Fruit fly (Drosophila melanogaster) Kc167 (cell line): ENCODE results near the gene CG14277.

Experiments used
- Myc ChIP-seq: fragments of >200 bp; optimal IDR thresholded peaks from 2 replicates; lab custom pipeline; 2017; ENCODE audit warnings: missing external identifiers
- Sin3A ChIP-seq: fragments of >200 bp; optimal IDR thresholded peaks from 2 replicates; lab custom pipeline; 2018; ENCODE audit warnings: missing external identifiers
- h ChIP-seq: fragments of >200 bp; optimal IDR thresholded peaks from 3 replicates; lab custom pipeline; 2018; ENCODE audit warnings: missing external identifiers
- insv ChIP-seq: fragments of >200 bp; optimal IDR thresholded peaks from 3 replicates; lab custom pipeline; 2018; ENCODE audit warnings: missing external identifiers
- psq ChIP-seq: fragments of >200 bp; optimal IDR thresholded peaks from 2 replicates; lab custom pipeline; 2017; ENCODE audit warnings: missing external identifiers
- ttk ChIP-seq: sonication (Bioruptor generic); optimal IDR thresholded peaks from 2 replicates; lab custom pipeline; 2017; ENCODE audit warnings: missing external identifiers

CG14277 gene

DNA sequence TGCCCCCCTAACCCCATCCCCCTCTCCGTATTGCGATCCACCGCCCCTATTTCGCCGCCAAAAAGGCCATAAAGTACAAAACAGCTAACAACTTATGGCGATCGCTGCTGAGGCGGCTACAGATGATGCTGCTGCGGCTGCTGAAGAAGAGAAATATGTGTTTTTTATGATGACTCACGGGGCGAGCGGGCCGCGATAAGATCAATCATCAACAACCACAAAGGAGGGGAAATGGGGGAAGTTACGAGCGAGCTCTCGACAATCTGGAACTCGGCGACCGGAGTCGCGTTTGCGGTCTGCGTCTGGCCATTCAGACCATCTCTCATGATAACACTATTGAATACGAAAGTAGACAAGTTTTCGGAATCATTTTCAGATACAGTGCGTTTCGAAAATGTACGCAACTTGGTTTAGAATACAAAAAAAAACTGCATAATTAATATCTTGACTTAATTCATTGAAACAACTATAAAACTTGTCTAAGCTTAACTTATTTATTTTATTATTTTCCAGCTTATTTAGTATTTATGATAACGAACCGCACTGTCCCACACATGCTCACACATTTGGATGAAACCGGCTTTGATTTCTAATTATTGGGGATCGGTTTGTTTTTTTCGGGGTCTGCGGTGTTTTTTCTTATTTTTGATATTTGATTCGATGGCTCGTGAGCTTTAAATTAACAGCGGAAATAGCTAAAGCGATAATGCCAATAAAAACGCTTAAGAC, 50.0 kb downstream of the CG14277 start:
- TF ChIP-seq ttk (lab: Kevin White, UChicago): no peak
- TF ChIP-seq insv (lab: Kevin White, UChicago): no peak
- TF ChIP-seq h (lab: Kevin White, UChicago): no peak
- TF ChIP-seq psq: no peak
- TF ChIP-seq Sin3A (lab: Kevin White, UChicago): no peak
- no peak for TF ChIP-seq Myc (lab: Kevin White, UChicago)
